Worm (Caenorhabditis elegans): ENCODE results near the gene vha-1.

- TF ChIP-seq tab-1 (GFP tag; IDR thresholded peaks at IDR 0.05) (no peak), flt-1 (GFP tag; IDR thresholded peaks at IDR 0.05) (no peak), cog-1 (tag; optimal IDR thresholded peaks at IDR 0.05) (no peak), ref-1 (GFP tag; conservative IDR thresholded peaks at IDR 0.05) (no peak), klf-2 (GFP tag; conservative IDR thresholded peaks at IDR 0.05) (no peak), T22C8.4 (GFP tag; IDR thresholded peaks at IDR 0.05) (no peak), ztf-29 (GFP tag; IDR thresholded peaks at IDR 0.05) (no peak), ztf-23 (GFP tag; IDR thresholded peaks at IDR 0.05) (no peak), med-1 (GFP tag; optimal IDR thresholded peaks at IDR 0.05; ENCODE audit: insufficient read depth) (no peak)
Observed at ce11 chrIII:9824330-9824934, 43.4 kb downstream of the vha-1 start, which contains the start of gene lin-52.
